Worm (Caenorhabditis elegans) whole organism, L4 larva: ENCODE data around the gene F18C5.10.

Source experiments
- F26F4.8 ChIP-seq: fragments of 200-800 bp; sonication (Bioruptor generic); conservative IDR thresholded peaks from 2 replicates; pipeline ENCODE4 v1.3.6; 2022; ENCODE audit warnings: missing genetic modification characterization, missing compliant biosample characterization
- F44E2.7 ChIP-seq: fragments of 200-800 bp; sonication (Bioruptor generic); IDR thresholded peaks from 2 replicates; pipeline ENCODE4 v2.1.2; 2022; ENCODE audit warnings: missing genetic modification characterization, missing compliant biosample characterization
- Y75B8A.6 ChIP-seq: fragments of 200-800 bp; sonication (Bioruptor generic); IDR thresholded peaks from 2 replicates; pipeline ENCODE4 v1.3.6; 2022; ENCODE audit warnings: missing genetic modification reagents, missing genetic modification characterization, missing compliant biosample characterization
- ZK546.5 ChIP-seq, 2 experiments: sonication (generic microtip); optimal IDR thresholded peaks; 2 replicates each; lab custom pipeline; 2017; ENCODE audit warnings: missing biosample characterization in 2 of 2, missing genetic modification characterization in 2 of 2
- aly-2 ChIP-seq: sonication (generic microtip); optimal IDR thresholded peaks from 2 replicates; lab custom pipeline; 2018; ENCODE audit warnings: missing biosample characterization, missing genetic modification characterization
- ama-1 ChIP-seq: fragments of 150-350 bp; optimal IDR thresholded peaks from 2 replicates; lab custom pipeline; 2014; ENCODE audit warnings: inconsistent platforms, mixed read lengths
- arid-1 ChIP-seq: fragments of 200-800 bp; sonication (Bioruptor generic); conservative IDR thresholded peaks from 2 replicates; pipeline ENCODE4 v1.3.6; 2022; ENCODE audit warnings: missing genetic modification reagents, missing genetic modification characterization, missing compliant biosample characterization
- ceh-20 ChIP-seq: fragments of 200-800 bp; sonication (Bioruptor generic); IDR thresholded peaks from 2 replicates; pipeline ENCODE4 v1.3.6; 2022; ENCODE audit warnings: missing genetic modification reagents, missing genetic modification characterization, missing compliant biosample characterization
- ces-1 ChIP-seq: fragments of 150-350 bp; sonication (generic microtip); optimal IDR thresholded peaks from 4 replicates; lab custom pipeline; 2014; ENCODE audit warnings: missing biosample characterization, missing genetic modification reagents, missing genetic modification characterization
- cey-2 ChIP-seq: sonication (generic microtip); optimal IDR thresholded peaks from 3 replicates; lab custom pipeline; 2017; ENCODE audit warnings: missing genetic modification characterization, mild to moderate bottlenecking, missing compliant biosample characterization, antibody characterized with exemption, borderline replicate concordance; ENCODE audit not compliant: insufficient read depth
- daf-16 ChIP-seq, 3 experiments: sonication (generic microtip); optimal IDR thresholded peaks; 2 replicates each; lab custom pipeline; 2016 to 2017; ENCODE audit warnings: missing genetic modification characterization in 3 of 3, missing genetic modification reagents in 3 of 3, mild to moderate bottlenecking in 2 of 3, missing compliant biosample characterization in 2 of 3, missing biosample characterization in 1 of 3, moderate library complexity in 1 of 3
- daf-19 ChIP-seq: fragments of 200-800 bp; sonication (Bioruptor generic); conservative IDR thresholded peaks from 2 replicates; pipeline ENCODE4 v1.3.6; 2022; ENCODE audit warnings: missing genetic modification characterization, missing compliant biosample characterization
- daf-8 ChIP-seq: fragments of 200-800 bp; sonication (Bioruptor generic); IDR thresholded peaks from 2 replicates; pipeline ENCODE4 v1.3.6; 2022; ENCODE audit warnings: missing genetic modification characterization, missing compliant biosample characterization
- dmd-6 ChIP-seq: fragments of 200-800 bp; sonication (Bioruptor generic); IDR thresholded peaks from 2 replicates; pipeline ENCODE4 v1.3.6; 2022; ENCODE audit warnings: missing genetic modification reagents, missing genetic modification characterization, missing compliant biosample characterization
- dmd-8 ChIP-seq: fragments of 200-800 bp; sonication (Bioruptor generic); IDR thresholded peaks from 2 replicates; pipeline ENCODE4 v1.3.6; 2022; ENCODE audit warnings: missing genetic modification characterization, missing compliant biosample characterization
- dmd-9 ChIP-seq: fragments of 200-800 bp; sonication (Bioruptor generic); IDR thresholded peaks from 2 replicates; pipeline ENCODE4 v1.3.6; 2022; ENCODE audit warnings: missing genetic modification reagents, missing genetic modification characterization, missing compliant biosample characterization
- egl-27 ChIP-seq: sonication (generic microtip); optimal IDR thresholded peaks from 3 replicates; lab custom pipeline; 2017; ENCODE audit warnings: missing biosample characterization, missing genetic modification reagents, missing genetic modification characterization
- fos-1 ChIP-seq: fragments of 150-350 bp; optimal IDR thresholded peaks from 2 replicates; lab custom pipeline; 2014; ENCODE audit warnings: missing biosample characterization, missing genetic modification characterization
- gei-8 ChIP-seq: fragments of 200-800 bp; sonication (Bioruptor generic); optimal IDR thresholded peaks from 2 replicates; lab custom pipeline; 2018; ENCODE audit warnings: mild to moderate bottlenecking, missing genetic modification characterization, missing compliant biosample characterization
- hlh-30 ChIP-seq: sonication (generic microtip); optimal IDR thresholded peaks from 2 replicates; lab custom pipeline; 2017; ENCODE audit warnings: antibody characterized with exemption, mild to moderate bottlenecking, missing genetic modification characterization, missing compliant biosample characterization; ENCODE audit not compliant: insufficient read depth
- jun-1 ChIP-seq: fragments of 150-350 bp; optimal IDR thresholded peaks from 2 replicates; lab custom pipeline; 2014; ENCODE audit warnings: missing biosample characterization, missing genetic modification reagents, missing genetic modification characterization
- lin-29 ChIP-seq: fragments of 200-800 bp; sonication (Bioruptor generic); IDR thresholded peaks from 2 replicates; pipeline ENCODE4 v1.3.6; 2022; ENCODE audit warnings: missing genetic modification reagents, missing genetic modification characterization, missing compliant biosample characterization
- lin-38 ChIP-seq: fragments of 200-800 bp; sonication (Bioruptor generic); IDR thresholded peaks from 2 replicates; pipeline ENCODE4 v1.3.6; 2022; ENCODE audit warnings: missing genetic modification reagents, missing genetic modification characterization, missing compliant biosample characterization
- lsy-2 ChIP-seq, 2 experiments: fragments of 150-350 bp in 1 of 2; sonication (generic microtip) in 1 of 2; optimal IDR thresholded peaks; 2 replicates each; lab custom pipeline; 2014 to 2017; ENCODE audit warnings: missing biosample characterization in 2 of 2, missing genetic modification characterization in 2 of 2
- madf-9 ChIP-seq: fragments of 200-800 bp; sonication (Bioruptor generic); conservative IDR thresholded peaks from 2 replicates; pipeline ENCODE4 v1.3.6; 2022; ENCODE audit warnings: missing genetic modification reagents, missing genetic modification characterization, missing compliant biosample characterization
- mdl-1 ChIP-seq, 2 experiments: fragments of 150-350 bp in 1 of 2; sonication (generic microtip) in 1 of 2; optimal IDR thresholded peaks; 2 replicates each; lab custom pipeline; 2014 to 2017; ENCODE audit warnings: missing biosample characterization in 2 of 2, missing genetic modification characterization in 2 of 2
- mep-1 ChIP-seq: fragments of 150-350 bp; sonication (generic microtip); optimal IDR thresholded peaks from 3 replicates; lab custom pipeline; 2014; ENCODE audit warnings: missing biosample characterization, missing genetic modification characterization
- mes-2 ChIP-seq: sonication (generic microtip); optimal IDR thresholded peaks from 2 replicates; lab custom pipeline; 2016; ENCODE audit warnings: missing genotype, mild to moderate bottlenecking, missing genetic modification characterization, missing compliant biosample characterization; ENCODE audit not compliant: poor library complexity, severe bottlenecking
- mxl-2 ChIP-seq: fragments of 200-800 bp; sonication (Bioruptor generic); conservative IDR thresholded peaks from 2 replicates; pipeline ENCODE4 v1.3.6; 2022; ENCODE audit warnings: missing genetic modification reagents, missing genetic modification characterization, missing compliant biosample characterization
- mxl-3 ChIP-seq: fragments of 200-800 bp; sonication (Bioruptor generic); optimal IDR thresholded peaks from 2 replicates; lab custom pipeline; 2018; ENCODE audit warnings: mild to moderate bottlenecking, missing genetic modification characterization, missing compliant biosample characterization
- nhr-10 ChIP-seq: fragments of 150-350 bp; optimal IDR thresholded peaks from 2 replicates; lab custom pipeline; 2014; ENCODE audit warnings: missing biosample characterization, missing genetic modification characterization
- nhr-102 ChIP-seq: sonication (generic microtip); optimal IDR thresholded peaks from 2 replicates; lab custom pipeline; 2016; ENCODE audit warnings: mild to moderate bottlenecking, missing genetic modification characterization, moderate library complexity, missing compliant biosample characterization
- nhr-28 ChIP-seq: fragments of 150-350 bp; optimal IDR thresholded peaks from 2 replicates; lab custom pipeline; 2014; ENCODE audit warnings: missing biosample characterization, missing genetic modification characterization
- nhr-42 ChIP-seq: fragments of 200-800 bp; sonication (Bioruptor generic); IDR thresholded peaks from 2 replicates; pipeline ENCODE4 v1.3.6; 2022; ENCODE audit warnings: missing genetic modification characterization, missing compliant biosample characterization
- nhr-6 ChIP-seq: fragments of 150-350 bp; optimal IDR thresholded peaks from 2 replicates; lab custom pipeline; 2014; ENCODE audit warnings: missing biosample characterization, missing genetic modification characterization
- nhr-76 ChIP-seq: fragments of 150-350 bp; optimal IDR thresholded peaks from 2 replicates; lab custom pipeline; 2014; ENCODE audit warnings: missing biosample characterization, missing genetic modification characterization
- nhr-77 ChIP-seq: fragments of 150-350 bp; optimal IDR thresholded peaks from 2 replicates; lab custom pipeline; 2014; ENCODE audit warnings: missing biosample characterization, missing genetic modification characterization
- pha-4 ChIP-seq, 2 experiments: fragments of 150-350 bp in 1 of 2; fragments of 200-800 bp in 1 of 2; sonication (Bioruptor generic) in 1 of 2; IDR thresholded peaks in 1 of 2; optimal IDR thresholded peaks in 1 of 2; 2 replicates each; pipeline versions ENCODE4 v1.3.6 to Lab custom; 2014 to 2022; ENCODE audit warnings: missing genetic modification characterization in 2 of 2, missing genetic modification reagents in 2 of 2, missing biosample characterization in 1 of 2, missing compliant biosample characterization in 1 of 2
- php-3 ChIP-seq: fragments of 200-800 bp; sonication (Bioruptor generic); IDR thresholded peaks from 2 replicates; pipeline ENCODE4 v1.3.6; 2022; ENCODE audit warnings: missing genetic modification reagents, missing genetic modification characterization, missing compliant biosample characterization
- skn-1 ChIP-seq: fragments of 150-350 bp; optimal IDR thresholded peaks from 2 replicates; lab custom pipeline; 2014; ENCODE audit warnings: missing biosample characterization, missing genetic modification characterization
- snpc-4 ChIP-seq: fragments of 150-350 bp; optimal IDR thresholded peaks from 2 replicates; lab custom pipeline; 2014; ENCODE audit warnings: missing biosample characterization, missing genetic modification characterization
- unc-130 ChIP-seq: sonication (generic microtip); optimal IDR thresholded peaks from 2 replicates; lab custom pipeline; 2016; ENCODE audit warnings: missing genetic modification reagents, missing genetic modification characterization, missing compliant biosample characterization
- unc-39 ChIP-seq: sonication (generic microtip); optimal IDR thresholded peaks from 2 replicates; lab custom pipeline; 2017; ENCODE audit warnings: missing biosample characterization, missing genetic modification characterization
- unc-62 ChIP-seq, 3 experiments: fragments of 150-350 bp in 1 of 3; sonication (generic microtip); optimal IDR thresholded peaks in 2 of 3; peaks in 1 of 3; 1 replicate in 1 of 3; 2 replicates in 2 of 3; lab custom pipeline; 2014 to 2017; ENCODE audit warnings: missing biosample characterization in 3 of 3, missing genetic modification characterization in 3 of 3, missing genetic modification reagents in 3 of 3, missing genotype in 1 of 3
- zag-1 ChIP-seq: fragments of 150-350 bp; optimal IDR thresholded peaks from 2 replicates; lab custom pipeline; 2014; ENCODE audit warnings: missing biosample characterization, missing genetic modification characterization
- zfp-2 ChIP-seq: sonication (generic microtip); optimal IDR thresholded peaks from 2 replicates; lab custom pipeline; 2016; ENCODE audit warnings: mild to moderate bottlenecking, missing genetic modification characterization, missing compliant biosample characterization
- zfp-3 ChIP-seq: fragments of 200-800 bp; sonication (Bioruptor generic); conservative IDR thresholded peaks from 2 replicates; pipeline ENCODE4 v1.3.6; 2022; ENCODE audit warnings: missing genetic modification reagents, missing genetic modification characterization, missing compliant biosample characterization
- ztf-7 ChIP-seq: fragments of 150-350 bp; optimal IDR thresholded peaks from 2 replicates; lab custom pipeline; 2014; ENCODE audit warnings: missing biosample characterization, missing genetic modification characterization

Gene F18C5.10

DNA sequence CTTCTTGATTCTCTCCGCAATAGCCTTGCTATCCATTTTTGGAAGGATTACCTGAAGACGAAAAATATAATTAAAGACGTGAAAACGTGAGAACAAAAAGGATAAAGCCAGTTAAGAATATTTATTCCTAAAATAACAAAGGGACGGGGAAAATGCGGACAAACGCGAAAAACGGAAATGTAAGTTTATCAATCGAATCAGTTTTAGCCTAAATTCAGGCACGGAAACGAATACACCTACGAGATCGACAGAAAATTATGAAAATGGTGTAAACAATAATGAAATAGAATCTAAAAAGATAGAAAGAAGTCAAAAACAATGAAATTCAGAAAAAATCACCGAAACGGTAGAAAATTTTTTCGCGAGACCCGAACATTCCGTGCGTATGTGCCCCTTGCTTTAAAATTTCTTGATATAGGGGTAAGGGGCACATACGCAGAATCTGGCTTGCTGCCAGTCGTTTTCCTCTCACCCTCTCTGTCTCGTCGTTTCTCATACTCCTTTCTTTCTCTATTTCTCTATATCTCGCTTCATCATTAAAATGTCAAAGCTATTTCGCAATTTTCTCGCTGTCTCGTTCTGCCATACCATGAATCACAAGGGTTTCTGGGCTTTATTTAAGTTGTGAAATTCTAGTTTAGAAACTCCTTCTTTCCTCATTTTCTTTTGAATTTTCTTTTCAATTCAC lies 27.5 kb upstream of the F18C5.10 start, which contains the start of gene icd-1 (continued):
- TF ChIP-seq zfp-2 (tag; lab: Kevin White, UChicago) (peak; percentile 74), lin-29 (GFP tag; lab: Robert Waterston, UW) (peak; percentile 72), php-3 (GFP tag; lab: Robert Waterston, UW) (peak; percentile 93), arid-1 (GFP tag; lab: Robert Waterston, UW) (peak; percentile 86), unc-130 (GFP tag; lab: Kevin White, UChicago) (peak; percentile 89), F44E2.7 (GFP tag; lab: Robert Waterston, UW) (no peak), lsy-2 (tag; optimal IDR thresholded peaks at IDR 0.05; lab: Kevin White, UChicago) (peak; percentile 91 to 95), aly-2 (peak; percentile 6), ZK546.5 (tag; optimal IDR thresholded peaks at IDR 0.05; lab: Kevin White, UChicago) (peak in 1 of 2 experiments; percentile 51), ztf-7 (tag; lab: Kevin White, UChicago) (peak; percentile 78), unc-62 (GFP tag; optimal IDR thresholded peaks at IDR 0.05 in 1 of 2; lab: Kevin White, UChicago) (peak in 1 of 2 experiments; percentile 98), unc-62 (tag; optimal IDR thresholded peaks at IDR 0.05; lab: Kevin White, UChicago) (no peak), pha-4 (GFP tag; IDR thresholded peaks at IDR 0.05; lab: Robert Waterston, UW) (peak; percentile 94), pha-4 (tag; optimal IDR thresholded peaks at IDR 0.05; lab: Kevin White, UChicago) (peak; percentile 79), fos-1 (peak; percentile 78), hlh-30 (tag; lab: Kevin White, UChicago) (peak; percentile 95), mdl-1 (tag; optimal IDR thresholded peaks at IDR 0.05; lab: Kevin White, UChicago) (peak; percentile 56 to 77), nhr-10 (tag; lab: Kevin White, UChicago) (peak; percentile 72), daf-8 (GFP tag; lab: Robert Waterston, UW) (no peak), gei-8 (GFP tag; lab: Kevin White, UChicago) (peak; percentile 59), ceh-20 (GFP tag; lab: Robert Waterston, UW) (peak; percentile 89), nhr-6 (peak; percentile 57), cey-2 (no peak), ces-1 (GFP tag; lab: Kevin White, UChicago) (no peak), mxl-3 (GFP tag; lab: Kevin White, UChicago) (peak; percentile 72), lin-38 (peak; percentile 91), zfp-3 (GFP tag; lab: Robert Waterston, UW) (peak; percentile 63; the same call in 1 of the 2 replicates), nhr-42 (peak; percentile 80; the same call in 1 of the 2 replicates), daf-19 (GFP tag; lab: Robert Waterston, UW) (peak; percentile 88), F26F4.8 (GFP tag; lab: Robert Waterston, UW) (no peak), mes-2 (tag; lab: Kevin White, UChicago) (peak; percentile 92), nhr-28 (tag; lab: Kevin White, UChicago) (peak; percentile 90), zag-1 (tag; lab: Kevin White, UChicago) (peak; percentile 65), Y75B8A.6 (0 out of 2 replicates have a peak, but pooled peaks have one; percentile 11), ama-1 (lab: Kevin White, UChicago) (no peak), mep-1 (peak; percentile 97), nhr-102 (tag; lab: Kevin White, UChicago) (peak; percentile 93), dmd-6 (peak; percentile 91), skn-1 (no peak), unc-39 (tag; lab: Kevin White, UChicago) (no peak), jun-1 (tag; lab: Kevin White, UChicago) (peak; percentile 79), mxl-2 (GFP tag; lab: Robert Waterston, UW) (no peak), egl-27 (no peak), dmd-8 (GFP tag; lab: Robert Waterston, UW) (peak; percentile 55; the same call in 1 of the 2 replicates), madf-9 (GFP tag; lab: Robert Waterston, UW) (peak; percentile 75), nhr-77 (tag; lab: Kevin White, UChicago) (peak; percentile 96), daf-16 (GFP tag; optimal IDR thresholded peaks at IDR 0.05; lab: Kevin White, UChicago) (peak; percentile 15 to 88), daf-16 (tag; optimal IDR thresholded peaks at IDR 0.05; lab: Kevin White, UChicago) (peak; percentile 57), nhr-76 (tag; lab: Kevin White, UChicago) (peak; percentile 55), snpc-4 (tag; lab: Kevin White, UChicago) (no peak), dmd-9 (no peak)
